Fruit fly (Drosophila melanogaster) whole organism, embryonic: ENCODE results near the gene Rad23.

ENCODE experiments used
- CG15514 ChIP-seq: fragments of 200-800 bp; sonication (Bioruptor generic); optimal IDR thresholded peaks from 3 replicates; lab custom pipeline; 2017; ENCODE audit warnings: missing biosample characterization, missing genetic modification characterization, mild to moderate bottlenecking, moderate library complexity, missing genetic modification reagents
- CG17328 ChIP-seq: fragments of 200-800 bp; sonication (Bioruptor generic); IDR thresholded peaks from 2 replicates; pipeline ENCODE4 v1.3.6; 2022; ENCODE audit warnings: missing biosample characterization, missing genetic modification characterization
- CG2129 ChIP-seq: fragments of 200-800 bp; sonication (Bioruptor generic); IDR thresholded peaks from 2 replicates; pipeline ENCODE4 v1.3.6; 2022; ENCODE audit warnings: missing biosample characterization, missing genetic modification characterization; ENCODE audit not compliant: partially characterized antibody
- CG31224 ChIP-seq: fragments of 200-800 bp; sonication (Bioruptor generic); IDR thresholded peaks from 2 replicates; pipeline ENCODE4 v1.3.6; 2022; ENCODE audit warnings: missing biosample characterization, missing genetic modification characterization
- CG34376 ChIP-seq: fragments of 200-800 bp; sonication (Bioruptor generic); optimal IDR thresholded peaks from 2 replicates; lab custom pipeline; 2018; ENCODE audit warnings: missing biosample characterization, mild to moderate bottlenecking, missing genetic modification characterization
- CG4854 ChIP-seq: fragments of 200-800 bp; sonication (Bioruptor generic); optimal IDR thresholded peaks from 2 replicates; lab custom pipeline; 2016; ENCODE audit warnings: missing biosample characterization, missing genetic modification characterization, inconsistent platforms
- Spps ChIP-seq: fragments of 200-800 bp; sonication (Bioruptor generic); optimal IDR thresholded peaks from 2 replicates; lab custom pipeline; 2018; ENCODE audit warnings: missing biosample characterization, mild to moderate bottlenecking, missing genetic modification characterization
- ase ChIP-seq: fragments of 200-800 bp; sonication (Bioruptor generic); IDR thresholded peaks from 3 replicates; pipeline ENCODE4 v1.3.6; 2022; ENCODE audit warnings: missing biosample characterization, missing genetic modification characterization
- hkb ChIP-seq, 2 experiments: fragments of 200-800 bp in 1 of 2; fragments of >200 bp in 1 of 2; sonication (Bioruptor generic) in 1 of 2; IDR thresholded peaks in 1 of 2; optimal IDR thresholded peaks in 1 of 2; 2 replicates each; pipeline versions ENCODE4 v1.3.6 to Lab custom; 2017 to 2022; ENCODE audit warnings: missing biosample characterization in 1 of 2, missing genetic modification characterization in 1 of 2
- jigr1 ChIP-seq: fragments of 200-800 bp; sonication (Bioruptor generic); IDR thresholded peaks from 3 replicates; pipeline ENCODE4 v1.3.6; 2022; ENCODE audit warnings: missing biosample characterization, missing genetic modification characterization
- pan ChIP-seq, 4 experiments: fragments of >200 bp in 3 of 4; fragments of 200-800 bp in 1 of 4; sonication (Bioruptor generic) in 1 of 4; optimal IDR thresholded peaks in 3 of 4; IDR thresholded peaks in 1 of 4; 2 replicates each; pipeline versions ENCODE4 v1.3.6 to Lab custom; 2017 to 2022; ENCODE audit warnings: missing biosample characterization in 2 of 4, missing genetic modification characterization in 2 of 4, mixed read lengths in 1 of 4

DNA sequence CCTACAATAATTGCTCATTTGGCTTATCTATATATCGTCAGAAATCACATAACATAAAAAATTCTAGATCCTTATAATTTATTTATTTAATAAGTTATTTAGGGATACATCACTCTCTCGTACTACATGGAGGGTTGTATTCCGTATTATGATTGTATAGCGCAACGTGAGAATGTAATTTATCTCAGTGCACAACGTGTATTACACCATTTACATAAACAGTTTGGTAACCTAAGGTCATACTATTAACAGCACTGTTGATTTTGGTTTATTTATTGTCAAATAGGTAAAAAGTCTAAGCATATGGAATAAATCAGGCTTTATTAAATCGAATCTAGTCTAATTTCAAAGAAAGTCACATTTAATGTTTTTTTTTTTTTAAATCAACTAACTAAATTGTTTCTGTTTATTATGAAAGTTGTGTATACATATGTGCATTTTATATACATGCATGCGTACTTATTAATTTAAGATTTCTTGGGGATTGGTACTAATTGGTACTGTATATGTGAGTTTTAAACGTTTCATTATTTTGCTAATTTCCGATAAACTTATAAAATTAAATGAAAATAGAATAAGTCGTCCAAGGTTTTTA, 6.9 kb downstream of the Rad23 start, which contains the start of gene Rnf11:
- TF ChIP-seq ase (no peak), Spps (no peak), pan (optimal IDR thresholded peaks at IDR 0.05; lab: Kevin White, UChicago) (no peak), pan (GFP tag; optimal IDR thresholded peaks at IDR 0.05 in 1 of 2, IDR thresholded peaks at IDR 0.05 in 1 of 2) (peak in 1 of 2 experiments; percentile 9), jigr1 (GFP tag; lab: Robert Waterston, UW) (no peak), CG17328 (GFP tag; lab: Robert Waterston, UW) (no peak), CG34376 (GFP tag; lab: Kevin White, UChicago) (no peak), CG31224 (GFP tag; lab: Robert Waterston, UW) (no peak), CG15514 (GFP tag; lab: Kevin White, UChicago) (no peak), CG2129 (GFP tag; lab: Robert Waterston, UW) (no peak), hkb (optimal IDR thresholded peaks at IDR 0.05; lab: Kevin White, UChicago) (no peak), hkb (GFP tag; IDR thresholded peaks at IDR 0.05; lab: Robert Waterston, UW) (no peak), CG4854 (no peak)
